Fruit fly (Drosophila melanogaster): ENCODE measurements around the gene fd96Ca.

dm6 chr3R:25064907-25065841 lies 17.3 kb upstream of the fd96Ca start, which contains the start of the genes veli and PQBP1:
- TF ChIP-seq CTCF (optimal IDR thresholded peaks at IDR 0.05) (no peak), CG8478 (optimal IDR thresholded peaks at IDR 0.05) (no peak)
